Worm (Caenorhabditis elegans) whole organism, mixed stage, embryonic: ENCODE data around the gene F26D11.13.

Source experiments
- M03D4.4 ChIP-seq: sonication (generic microtip); optimal IDR thresholded peaks from 2 replicates; lab custom pipeline; 2017; ENCODE audit warnings: mild to moderate bottlenecking, missing genetic modification characterization, missing compliant biosample characterization
- bed-3 ChIP-seq: fragments of 200-800 bp; sonication (Bioruptor generic); optimal IDR thresholded peaks from 3 replicates; lab custom pipeline; 2018; ENCODE audit warnings: mild to moderate bottlenecking, missing genetic modification characterization, moderate library complexity, missing compliant biosample characterization
- ceh-43 ChIP-seq: fragments of 200-800 bp; sonication (Bioruptor generic); optimal IDR thresholded peaks from 2 replicates; lab custom pipeline; 2018; ENCODE audit warnings: mild to moderate bottlenecking, missing genetic modification characterization, moderate library complexity, missing compliant biosample characterization
- ceh-83 ChIP-seq: fragments of 200-800 bp; sonication (Bioruptor generic); optimal IDR thresholded peaks from 2 replicates; lab custom pipeline; 2018; ENCODE audit warnings: mild to moderate bottlenecking, missing genetic modification characterization, missing compliant biosample characterization
- ces-1 ChIP-seq: fragments of 150-350 bp; optimal IDR thresholded peaks from 2 replicates; lab custom pipeline; 2014; ENCODE audit warnings: missing biosample characterization, missing genetic modification reagents, missing genetic modification characterization
- cnd-1 ChIP-seq: fragments of 200-800 bp; sonication (Bioruptor generic); optimal IDR thresholded peaks from 2 replicates; lab custom pipeline; 2018; ENCODE audit warnings: mild to moderate bottlenecking, missing genetic modification characterization, missing compliant biosample characterization
- elt-3 ChIP-seq: fragments of 150-350 bp; optimal IDR thresholded peaks from 2 replicates; lab custom pipeline; 2014; ENCODE audit warnings: missing biosample characterization, missing genetic modification characterization
- flh-1 ChIP-seq: fragments of 200-800 bp; sonication (Bioruptor generic); optimal IDR thresholded peaks from 2 replicates; lab custom pipeline; 2018; ENCODE audit warnings: mild to moderate bottlenecking, missing genetic modification characterization, moderate library complexity, missing compliant biosample characterization
- ham-2 ChIP-seq: fragments of 200-800 bp; sonication (Bioruptor generic); optimal IDR thresholded peaks from 2 replicates; lab custom pipeline; 2018; ENCODE audit warnings: mild to moderate bottlenecking, missing genetic modification characterization, missing compliant biosample characterization
- hlh-1 ChIP-seq: fragments of 150-350 bp; optimal IDR thresholded peaks from 2 replicates; lab custom pipeline; 2014; ENCODE audit warnings: missing biosample characterization, missing genetic modification reagents, missing genetic modification characterization
- lin-32 ChIP-seq: fragments of 200-800 bp; sonication (Bioruptor generic); optimal IDR thresholded peaks from 2 replicates; lab custom pipeline; 2018; ENCODE audit warnings: mild to moderate bottlenecking, missing genetic modification characterization, missing compliant biosample characterization
- lsy-2 ChIP-seq: fragments of 150-350 bp; optimal IDR thresholded peaks from 2 replicates; lab custom pipeline; 2014; ENCODE audit warnings: missing biosample characterization, missing genetic modification characterization
- mab-5 ChIP-seq: fragments of 150-350 bp; optimal IDR thresholded peaks from 2 replicates; lab custom pipeline; 2014; ENCODE audit warnings: missing biosample characterization, missing genetic modification characterization
- mep-1 ChIP-seq: fragments of 150-350 bp; optimal IDR thresholded peaks from 2 replicates; lab custom pipeline; 2017; ENCODE audit warnings: missing biosample characterization, missing genetic modification reagents, missing genetic modification characterization, inconsistent platforms
- mls-2 ChIP-seq: sonication (generic microtip); optimal IDR thresholded peaks from 2 replicates; lab custom pipeline; 2016; ENCODE audit warnings: mild to moderate bottlenecking, missing genetic modification characterization, moderate library complexity, missing compliant biosample characterization
- nhr-12 ChIP-seq: fragments of 150-350 bp; optimal IDR thresholded peaks from 2 replicates; lab custom pipeline; 2014; ENCODE audit warnings: missing biosample characterization, missing genetic modification characterization
- nhr-2 ChIP-seq: fragments of 150-350 bp; optimal IDR thresholded peaks from 2 replicates; lab custom pipeline; 2014; ENCODE audit warnings: missing biosample characterization, missing genetic modification characterization
- nhr-237 ChIP-seq: fragments of 150-350 bp; optimal IDR thresholded peaks from 2 replicates; lab custom pipeline; 2014; ENCODE audit warnings: missing biosample characterization, missing genetic modification characterization
- nhr-28 ChIP-seq: fragments of 150-350 bp; optimal IDR thresholded peaks from 2 replicates; lab custom pipeline; 2014; ENCODE audit warnings: missing biosample characterization, missing genetic modification characterization
- nhr-76 ChIP-seq: sonication (generic microtip); optimal IDR thresholded peaks from 2 replicates; lab custom pipeline; 2017; ENCODE audit warnings: missing biosample characterization, missing genetic modification characterization
- pha-4 ChIP-seq: fragments of 150-350 bp; optimal IDR thresholded peaks from 2 replicates; lab custom pipeline; 2018; ENCODE audit warnings: missing biosample characterization, missing genetic modification reagents, missing genetic modification characterization
- sem-2 ChIP-seq: fragments of 200-800 bp; sonication (Bioruptor generic); optimal IDR thresholded peaks from 2 replicates; lab custom pipeline; 2018; ENCODE audit warnings: mild to moderate bottlenecking, missing genetic modification characterization, missing compliant biosample characterization
- snpc-4 ChIP-seq: fragments of 150-350 bp; optimal IDR thresholded peaks from 2 replicates; lab custom pipeline; 2014; ENCODE audit warnings: missing biosample characterization, missing genetic modification characterization
- sptf-1 ChIP-seq: sonication (generic microtip); optimal IDR thresholded peaks from 2 replicates; lab custom pipeline; 2017; ENCODE audit warnings: mild to moderate bottlenecking, missing genetic modification characterization, moderate library complexity, missing compliant biosample characterization
- tbx-8 ChIP-seq: fragments of 200-800 bp; sonication (Bioruptor generic); optimal IDR thresholded peaks from 2 replicates; lab custom pipeline; 2018; ENCODE audit warnings: mild to moderate bottlenecking, missing genetic modification characterization, moderate library complexity, missing compliant biosample characterization
- unc-39 ChIP-seq: fragments of 150-350 bp; optimal IDR thresholded peaks from 2 replicates; lab custom pipeline; 2014; ENCODE audit warnings: missing biosample characterization, missing genetic modification characterization
- unc-62 ChIP-seq: fragments of 150-350 bp; optimal IDR thresholded peaks from 2 replicates; lab custom pipeline; 2014; ENCODE audit warnings: missing biosample characterization, missing genetic modification reagents, missing genetic modification characterization
- zip-8 ChIP-seq: fragments of 150-350 bp; optimal IDR thresholded peaks from 2 replicates; lab custom pipeline; 2014; ENCODE audit warnings: missing biosample characterization, missing genetic modification characterization
- ztf-11 ChIP-seq: fragments of 150-350 bp; optimal IDR thresholded peaks from 2 replicates; lab custom pipeline; 2014; ENCODE audit warnings: missing biosample characterization, missing genetic modification characterization

F26D11.13 gene

ce11 chrV:7940299-7940698 lies 14.2 kb downstream of the F26D11.13 start, which contains the start of gene srt-53:
TSS of gene srt-53 (minus strand) at chrV:7940399.
- TF ChIP-seq flh-1 (GFP tag; lab: Kevin White, UChicago) = no peak
- TF ChIP-seq ztf-11 (tag; lab: Kevin White, UChicago) = no peak
- no peak for TF ChIP-seq M03D4.4
- TF ChIP-seq tbx-8 (GFP tag; lab: Kevin White, UChicago) = no peak
- no peak for TF ChIP-seq ces-1 (GFP tag; lab: Kevin White, UChicago)
- TF ChIP-seq nhr-28 = no peak
- no peak for TF ChIP-seq mep-1 (tag; lab: Kevin White, UChicago)
- no peak for TF ChIP-seq ceh-83 (GFP tag; lab: Kevin White, UChicago)
- TF ChIP-seq ham-2 (GFP tag; lab: Kevin White, UChicago) = no peak
- TF ChIP-seq unc-39 = no peak
- TF ChIP-seq cnd-1 = no peak
- no peak for TF ChIP-seq hlh-1 (tag; lab: Kevin White, UChicago)
- TF ChIP-seq snpc-4 (tag; lab: Kevin White, UChicago) = no peak
- no peak for TF ChIP-seq nhr-76
- no peak for TF ChIP-seq lin-32

DNA sequence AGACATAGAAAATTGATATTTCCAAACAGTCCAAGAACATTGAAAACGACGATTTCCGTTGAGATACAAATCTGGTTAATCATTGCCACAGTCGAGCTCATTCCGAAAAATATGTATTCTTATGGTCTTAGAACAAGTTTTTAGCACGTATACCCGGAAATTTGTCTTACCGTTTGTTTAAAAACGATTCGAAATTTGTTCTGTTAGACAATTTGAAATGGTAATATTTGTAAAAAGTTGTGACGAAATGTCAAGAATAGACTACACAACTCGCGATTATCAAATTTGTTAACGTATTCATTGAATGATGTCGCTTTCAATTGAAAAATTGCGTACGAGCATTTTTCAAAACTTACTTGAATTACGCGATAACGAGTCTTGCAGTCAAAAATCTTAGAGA lies 17.3 kb downstream of the F26D11.13 start, which contains the start of gene srsx-3:
TSS of gene srsx-3 (minus strand) at position 101 of the 400 bp plus-strand sequence.
- TF ChIP-seq bed-3 (no peak), nhr-237 (no peak), lin-32 (no peak), sem-2 (no peak), pha-4 (tag; lab: Kevin White, UChicago) (no peak), ceh-43 (GFP tag; lab: Kevin White, UChicago) (no peak), unc-62 (GFP tag; lab: Kevin White, UChicago) (no peak), tbx-8 (GFP tag; lab: Kevin White, UChicago) (no peak), snpc-4 (tag; lab: Kevin White, UChicago) (no peak), sptf-1 (tag; lab: Kevin White, UChicago) (no peak)

DNA sequence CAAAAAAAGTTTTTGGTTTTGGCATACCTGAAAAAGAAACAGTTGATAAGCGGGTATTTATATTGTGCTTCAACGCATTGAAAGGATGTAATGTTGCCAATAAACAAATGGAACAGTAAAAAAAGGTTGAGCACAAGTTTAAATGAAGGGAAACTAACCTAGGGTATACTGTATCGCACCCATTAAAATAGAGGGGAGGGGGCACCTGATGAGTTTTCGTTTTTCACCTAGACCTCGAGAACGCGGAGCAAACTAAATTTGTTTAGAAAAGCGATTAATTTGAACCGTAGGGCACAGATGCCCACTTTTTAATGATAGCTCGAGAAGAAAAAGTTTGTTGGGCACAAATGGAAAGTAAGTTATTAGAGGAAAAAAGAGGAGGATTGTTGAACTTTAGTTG lies 21.5 kb downstream of the F26D11.13 start, which contains the start of gene ncx-10:
TSS of gene ncx-10 (minus strand) at position 101 of the 400 bp plus-strand sequence.
- TF ChIP-seq elt-3 (tag; lab: Kevin White, UChicago) (no peak), lsy-2 (tag; lab: Kevin White, UChicago) (no peak), ces-1 (GFP tag; lab: Kevin White, UChicago) (no peak), bed-3 (no peak), sptf-1 (tag; lab: Kevin White, UChicago) (no peak), sem-2 (no peak)

ce11 chrV:7928660-7929059 lies 25.8 kb downstream of the F26D11.13 start, which contains the start of gene srsx-5:
TSS of gene srsx-5 (plus strand) at chrV:7928960.
- TF ChIP-seq mep-1 (tag; lab: Kevin White, UChicago) (no peak), nhr-28 (no peak), pha-4 (tag; lab: Kevin White, UChicago) (no peak), nhr-76 (no peak), cnd-1 (no peak), zip-8 (tag; lab: Kevin White, UChicago) (no peak), tbx-8 (GFP tag; lab: Kevin White, UChicago) (no peak), hlh-1 (tag; lab: Kevin White, UChicago) (no peak), nhr-12 (no peak), lsy-2 (tag; lab: Kevin White, UChicago) (no peak), nhr-2 (no peak), snpc-4 (tag; lab: Kevin White, UChicago) (no peak), mls-2 (tag; lab: Kevin White, UChicago) (no peak), ceh-43 (GFP tag; lab: Kevin White, UChicago) (no peak), mab-5 (no peak), bed-3 (no peak), unc-62 (GFP tag; lab: Kevin White, UChicago) (no peak), sptf-1 (tag; lab: Kevin White, UChicago) (no peak), elt-3 (tag; lab: Kevin White, UChicago) (no peak)

DNA sequence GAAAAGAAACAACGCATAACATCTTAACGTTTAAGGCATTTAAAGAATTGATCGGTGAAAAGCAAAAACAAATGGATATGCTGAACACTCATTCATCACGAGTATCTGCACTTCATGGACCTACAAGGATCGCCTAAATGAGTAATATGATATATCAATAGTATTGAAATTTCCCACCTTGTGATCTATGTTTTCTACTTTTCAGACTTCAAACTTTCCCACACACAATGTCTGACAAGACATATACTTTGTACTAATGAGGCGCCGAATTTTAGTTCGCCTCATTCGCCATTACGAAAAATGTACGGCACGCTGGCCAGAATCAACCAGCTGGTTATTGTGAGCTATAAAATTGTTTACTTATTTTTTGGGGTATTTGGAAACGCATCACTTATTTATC lies 27.7 kb downstream of the F26D11.13 start, which contains the start of gene srsx-6:
TSS of gene srsx-6 (plus strand) at position 301 of the 400 bp plus-strand sequence.
- no peak for TF ChIP-seq sptf-1 (tag; lab: Kevin White, UChicago)
- TF ChIP-seq ceh-43 (GFP tag; lab: Kevin White, UChicago) = no peak

DNA sequence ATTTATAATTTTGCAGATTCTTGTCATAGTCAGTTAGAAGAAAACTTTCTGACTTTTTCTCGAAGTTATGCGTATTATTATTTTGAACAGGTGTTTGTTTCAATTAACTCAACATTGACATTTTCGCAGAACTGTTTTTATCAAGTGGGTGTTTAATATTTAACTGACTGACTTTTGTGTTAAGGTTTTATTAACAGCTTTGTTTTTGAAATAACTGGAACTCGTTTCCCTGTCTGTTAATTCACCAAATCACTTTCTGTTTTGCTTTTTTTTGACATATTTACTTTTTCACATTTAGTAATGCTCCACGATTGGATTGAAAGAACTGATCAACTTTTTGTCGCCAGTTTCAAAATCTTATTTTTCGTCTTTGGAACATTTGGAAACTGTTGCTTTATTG lies 29.0 kb downstream of the F26D11.13 start, which contains the start of gene srsx-7:
TSS of gene srsx-7 (plus strand) at position 301 of the 400 bp plus-strand sequence.
- no peak for TF ChIP-seq bed-3
